Fruit fly (Drosophila melanogaster) whole organism: Measurements from ENCODE around the gene unc-13.

Experiments used
- CG8478 ChIP-seq: fragments of >200 bp; optimal IDR thresholded peaks from 2 replicates; lab custom pipeline; 2018; ENCODE audit warnings: inconsistent platforms
- pan ChIP-seq: fragments of >200 bp; optimal IDR thresholded peaks from 2 replicates; lab custom pipeline; 2017
- psq ChIP-seq: fragments of >200 bp; optimal IDR thresholded peaks from 2 replicates; lab custom pipeline; 2017
- usp ChIP-seq: fragments of >200 bp; optimal IDR thresholded peaks from 2 replicates; lab custom pipeline; 2017; ENCODE audit warnings: missing biosample characterization, missing genetic modification characterization, mixed read lengths

dm6 chr4:949313-949712 is 37.2 kb upstream of the unc-13 start:
- TF ChIP-seq usp (GFP tag; lab: Kevin White, UChicago) (no peak), psq (no peak), CG8478 (lab: Kevin White, UChicago) (no peak), pan (lab: Kevin White, UChicago) (no peak)
